Fruit fly (Drosophila melanogaster) S2 (cell line): Measurements from ENCODE around the gene CG11836.

Source experiments
- CG8478 ChIP-seq: fragments of >200 bp; optimal IDR thresholded peaks from 2 replicates; lab custom pipeline; 2018
- CTCF ChIP-seq, 2 experiments: fragments of >200 bp; optimal IDR thresholded peaks; 2 replicates each; lab custom pipeline; 2018

dm6 chr3R:25036644-25037043 is 34.3 kb upstream of the CG11836 start, which contains the start of gene CG31115:
- TF ChIP-seq CTCF (optimal IDR thresholded peaks at IDR 0.05; lab: Kevin White, UChicago), result no peak
- no peak for TF ChIP-seq CG8478 (lab: Kevin White, UChicago)
